Worm (Caenorhabditis elegans) whole organism, mixed stage, embryonic: ENCODE results near the gene try-13.

ENCODE experiments used
- M03D4.4 ChIP-seq: sonication (generic microtip); optimal IDR thresholded peaks from 2 replicates; lab custom pipeline; 2017; ENCODE audit warnings: mild to moderate bottlenecking, missing genetic modification characterization, missing compliant biosample characterization
- bed-3 ChIP-seq: fragments of 200-800 bp; sonication (Bioruptor generic); optimal IDR thresholded peaks from 3 replicates; lab custom pipeline; 2018; ENCODE audit warnings: mild to moderate bottlenecking, missing genetic modification characterization, moderate library complexity, missing compliant biosample characterization
- blmp-1 ChIP-seq: fragments of 150-350 bp; optimal IDR thresholded peaks from 2 replicates; lab custom pipeline; 2014; ENCODE audit warnings: missing biosample characterization, missing genetic modification characterization
- ceh-39 ChIP-seq: fragments of 150-350 bp; optimal IDR thresholded peaks from 2 replicates; lab custom pipeline; 2014; ENCODE audit warnings: missing biosample characterization, missing genetic modification characterization
- ceh-43 ChIP-seq: fragments of 200-800 bp; sonication (Bioruptor generic); optimal IDR thresholded peaks from 2 replicates; lab custom pipeline; 2018; ENCODE audit warnings: mild to moderate bottlenecking, missing genetic modification characterization, moderate library complexity, missing compliant biosample characterization
- ceh-83 ChIP-seq: fragments of 200-800 bp; sonication (Bioruptor generic); optimal IDR thresholded peaks from 2 replicates; lab custom pipeline; 2018; ENCODE audit warnings: mild to moderate bottlenecking, missing genetic modification characterization, missing compliant biosample characterization
- ces-1 ChIP-seq: fragments of 150-350 bp; optimal IDR thresholded peaks from 2 replicates; lab custom pipeline; 2014; ENCODE audit warnings: missing biosample characterization, missing genetic modification reagents, missing genetic modification characterization
- cnd-1 ChIP-seq: fragments of 200-800 bp; sonication (Bioruptor generic); optimal IDR thresholded peaks from 2 replicates; lab custom pipeline; 2018; ENCODE audit warnings: mild to moderate bottlenecking, missing genetic modification characterization, missing compliant biosample characterization
- drap-1 ChIP-seq: fragments of 200-800 bp; sonication (Bioruptor generic); optimal IDR thresholded peaks from 3 replicates; lab custom pipeline; 2018; ENCODE audit warnings: mild to moderate bottlenecking, missing genetic modification characterization, missing compliant biosample characterization
- elt-1 ChIP-seq: sonication (generic microtip); optimal IDR thresholded peaks from 2 replicates; lab custom pipeline; 2017; ENCODE audit warnings: missing genetic modification characterization, mild to moderate bottlenecking, missing compliant biosample characterization, antibody characterized with exemption, moderate library complexity, borderline replicate concordance; ENCODE audit not compliant: insufficient read depth
- elt-3 ChIP-seq: fragments of 150-350 bp; optimal IDR thresholded peaks from 2 replicates; lab custom pipeline; 2014; ENCODE audit warnings: missing biosample characterization, missing genetic modification characterization
- flh-1 ChIP-seq: fragments of 200-800 bp; sonication (Bioruptor generic); optimal IDR thresholded peaks from 2 replicates; lab custom pipeline; 2018; ENCODE audit warnings: mild to moderate bottlenecking, missing genetic modification characterization, moderate library complexity, missing compliant biosample characterization
- ham-2 ChIP-seq: fragments of 200-800 bp; sonication (Bioruptor generic); optimal IDR thresholded peaks from 2 replicates; lab custom pipeline; 2018; ENCODE audit warnings: mild to moderate bottlenecking, missing genetic modification characterization, missing compliant biosample characterization
- hlh-1 ChIP-seq: fragments of 150-350 bp; optimal IDR thresholded peaks from 2 replicates; lab custom pipeline; 2014; ENCODE audit warnings: missing biosample characterization, missing genetic modification reagents, missing genetic modification characterization
- lin-13 ChIP-seq: fragments of 150-350 bp; optimal IDR thresholded peaks from 2 replicates; lab custom pipeline; 2014; ENCODE audit warnings: missing biosample characterization, missing genetic modification characterization
- lin-32 ChIP-seq: fragments of 200-800 bp; sonication (Bioruptor generic); optimal IDR thresholded peaks from 2 replicates; lab custom pipeline; 2018; ENCODE audit warnings: mild to moderate bottlenecking, missing genetic modification characterization, missing compliant biosample characterization
- lsy-2 ChIP-seq: fragments of 150-350 bp; optimal IDR thresholded peaks from 2 replicates; lab custom pipeline; 2014; ENCODE audit warnings: missing biosample characterization, missing genetic modification characterization
- mep-1 ChIP-seq: fragments of 150-350 bp; optimal IDR thresholded peaks from 2 replicates; lab custom pipeline; 2017; ENCODE audit warnings: missing biosample characterization, missing genetic modification reagents, missing genetic modification characterization, inconsistent platforms
- mls-2 ChIP-seq: sonication (generic microtip); optimal IDR thresholded peaks from 2 replicates; lab custom pipeline; 2016; ENCODE audit warnings: mild to moderate bottlenecking, missing genetic modification characterization, moderate library complexity, missing compliant biosample characterization
- nhr-12 ChIP-seq: fragments of 150-350 bp; optimal IDR thresholded peaks from 2 replicates; lab custom pipeline; 2014; ENCODE audit warnings: missing biosample characterization, missing genetic modification characterization
- nhr-2 ChIP-seq: fragments of 150-350 bp; optimal IDR thresholded peaks from 2 replicates; lab custom pipeline; 2014; ENCODE audit warnings: missing biosample characterization, missing genetic modification characterization
- nhr-237 ChIP-seq: fragments of 150-350 bp; optimal IDR thresholded peaks from 2 replicates; lab custom pipeline; 2014; ENCODE audit warnings: missing biosample characterization, missing genetic modification characterization
- nhr-28 ChIP-seq: fragments of 150-350 bp; optimal IDR thresholded peaks from 2 replicates; lab custom pipeline; 2014; ENCODE audit warnings: missing biosample characterization, missing genetic modification characterization
- nhr-76 ChIP-seq: sonication (generic microtip); optimal IDR thresholded peaks from 2 replicates; lab custom pipeline; 2017; ENCODE audit warnings: missing biosample characterization, missing genetic modification characterization
- pha-4 ChIP-seq: fragments of 150-350 bp; optimal IDR thresholded peaks from 2 replicates; lab custom pipeline; 2018; ENCODE audit warnings: missing biosample characterization, missing genetic modification reagents, missing genetic modification characterization
- sem-2 ChIP-seq: fragments of 200-800 bp; sonication (Bioruptor generic); optimal IDR thresholded peaks from 2 replicates; lab custom pipeline; 2018; ENCODE audit warnings: mild to moderate bottlenecking, missing genetic modification characterization, missing compliant biosample characterization
- snpc-4 ChIP-seq: fragments of 150-350 bp; optimal IDR thresholded peaks from 2 replicates; lab custom pipeline; 2014; ENCODE audit warnings: missing biosample characterization, missing genetic modification characterization
- sptf-1 ChIP-seq: sonication (generic microtip); optimal IDR thresholded peaks from 2 replicates; lab custom pipeline; 2017; ENCODE audit warnings: mild to moderate bottlenecking, missing genetic modification characterization, moderate library complexity, missing compliant biosample characterization
- tbx-8 ChIP-seq: fragments of 200-800 bp; sonication (Bioruptor generic); optimal IDR thresholded peaks from 2 replicates; lab custom pipeline; 2018; ENCODE audit warnings: mild to moderate bottlenecking, missing genetic modification characterization, moderate library complexity, missing compliant biosample characterization
- unc-120 ChIP-seq: sonication (generic microtip); optimal IDR thresholded peaks from 2 replicates; lab custom pipeline; 2017; ENCODE audit warnings: missing genetic modification characterization, missing compliant biosample characterization; ENCODE audit not compliant: poor library complexity, severe bottlenecking
- unc-39 ChIP-seq: fragments of 150-350 bp; optimal IDR thresholded peaks from 2 replicates; lab custom pipeline; 2014; ENCODE audit warnings: missing biosample characterization, missing genetic modification characterization
- unc-62 ChIP-seq: fragments of 150-350 bp; optimal IDR thresholded peaks from 2 replicates; lab custom pipeline; 2014; ENCODE audit warnings: missing biosample characterization, missing genetic modification reagents, missing genetic modification characterization
- zip-8 ChIP-seq: fragments of 150-350 bp; optimal IDR thresholded peaks from 2 replicates; lab custom pipeline; 2014; ENCODE audit warnings: missing biosample characterization, missing genetic modification characterization
- ztf-11 ChIP-seq: fragments of 150-350 bp; optimal IDR thresholded peaks from 2 replicates; lab custom pipeline; 2014; ENCODE audit warnings: missing biosample characterization, missing genetic modification characterization

try-13 gene

ce11 chrV:7465509-7465908 is 25.6 kb downstream of the try-13 start, which contains the start of gene F25E5.1:
Gene F25E5.1, plus strand, starts transcription at chrV:7465884.
- TF ChIP-seq M03D4.4 (tag; lab: Kevin White, UChicago) (peak; percentile 37), elt-1 (tag; lab: Kevin White, UChicago) (no peak), sptf-1 (peak; percentile 45), lin-13 (peak; percentile 54), blmp-1 (tag; lab: Kevin White, UChicago) (no peak), lsy-2 (tag; lab: Kevin White, UChicago) (peak; percentile 58), snpc-4 (tag; lab: Kevin White, UChicago) (no peak), drap-1 (GFP tag; lab: Kevin White, UChicago) (no peak), pha-4 (tag; lab: Kevin White, UChicago) (peak; percentile 44), unc-39 (tag; lab: Kevin White, UChicago) (no peak), unc-120 (tag; lab: Kevin White, UChicago) (peak; percentile 98), ceh-43 (GFP tag; lab: Kevin White, UChicago) (no peak), ceh-83 (GFP tag; lab: Kevin White, UChicago) (no peak), ztf-11 (tag; lab: Kevin White, UChicago) (no peak), nhr-237 (tag; lab: Kevin White, UChicago) (peak; percentile 31), unc-62 (GFP tag; lab: Kevin White, UChicago) (no peak), sem-2 (GFP tag; lab: Kevin White, UChicago) (no peak), tbx-8 (no peak), elt-3 (tag; lab: Kevin White, UChicago) (no peak), nhr-28 (no peak), hlh-1 (tag; lab: Kevin White, UChicago) (no peak), nhr-2 (tag; lab: Kevin White, UChicago) (no peak), cnd-1 (no peak), ces-1 (no peak), zip-8 (tag; lab: Kevin White, UChicago) (no peak), mep-1 (tag; lab: Kevin White, UChicago) (peak; percentile 59), nhr-76 (no peak), nhr-12 (no peak)

ce11 chrV:7472815-7473214 is 32.9 kb downstream of the try-13 start, which contains the start of gene str-28:
Gene str-28, minus strand, starts transcription at chrV:7472915.
- no peak for TF ChIP-seq nhr-12
- no peak for TF ChIP-seq tbx-8
- TF ChIP-seq snpc-4 (tag; lab: Kevin White, UChicago), result no peak
- no peak for TF ChIP-seq nhr-28
- TF ChIP-seq mep-1 (tag; lab: Kevin White, UChicago), result no peak
- TF ChIP-seq lin-32, result no peak
- TF ChIP-seq unc-39 (tag; lab: Kevin White, UChicago), result no peak
- TF ChIP-seq mls-2 (tag; lab: Kevin White, UChicago), result no peak
- TF ChIP-seq hlh-1 (tag; lab: Kevin White, UChicago), result no peak
- no peak for TF ChIP-seq lsy-2 (tag; lab: Kevin White, UChicago)
- TF ChIP-seq zip-8 (tag; lab: Kevin White, UChicago), result no peak
- TF ChIP-seq ceh-39 (tag; lab: Kevin White, UChicago), result no peak
- no peak for TF ChIP-seq ztf-11 (tag; lab: Kevin White, UChicago)
- TF ChIP-seq nhr-76, result no peak
- TF ChIP-seq cnd-1, result no peak
- TF ChIP-seq ceh-43 (GFP tag; lab: Kevin White, UChicago), result no peak
- TF ChIP-seq pha-4 (tag; lab: Kevin White, UChicago), result no peak
- TF ChIP-seq sptf-1, result no peak

- TF ChIP-seq cnd-1, result no peak
- no peak for TF ChIP-seq ztf-11 (tag; lab: Kevin White, UChicago)
- no peak for TF ChIP-seq unc-62 (GFP tag; lab: Kevin White, UChicago)
- TF ChIP-seq nhr-2 (tag; lab: Kevin White, UChicago), result no peak
- TF ChIP-seq lsy-2 (tag; lab: Kevin White, UChicago), result no peak
- no peak for TF ChIP-seq nhr-28
- TF ChIP-seq mep-1 (tag; lab: Kevin White, UChicago), result no peak
- TF ChIP-seq lin-13, result no peak
- TF ChIP-seq hlh-1 (tag; lab: Kevin White, UChicago), result no peak
- no peak for TF ChIP-seq unc-120 (tag; lab: Kevin White, UChicago)
- TF ChIP-seq unc-39 (tag; lab: Kevin White, UChicago), result no peak
- TF ChIP-seq nhr-12, result no peak
- TF ChIP-seq ceh-83 (GFP tag; lab: Kevin White, UChicago), result no peak
- no peak for TF ChIP-seq flh-1
- no peak for TF ChIP-seq lin-32
- TF ChIP-seq pha-4 (tag; lab: Kevin White, UChicago), result no peak
- TF ChIP-seq elt-1 (tag; lab: Kevin White, UChicago), result no peak
- TF ChIP-seq, all 35 proteins: peak for 0
These were observed 36.9 kb downstream of the try-13 start, which contains the start of gene srh-125 for ce11 chrV:7476766-7477165. Gene srh-125, minus strand, starts transcription at chrV:7476866.

- TF ChIP-seq ztf-11 (tag; lab: Kevin White, UChicago) (no peak), unc-120 (tag; lab: Kevin White, UChicago) (no peak), ceh-43 (GFP tag; lab: Kevin White, UChicago) (no peak), lsy-2 (tag; lab: Kevin White, UChicago) (no peak), zip-8 (tag; lab: Kevin White, UChicago) (no peak), sem-2 (GFP tag; lab: Kevin White, UChicago) (no peak), ces-1 (no peak), bed-3 (GFP tag; lab: Kevin White, UChicago) (no peak), ham-2 (GFP tag; lab: Kevin White, UChicago) (no peak)
These were observed 38.5 kb downstream of the try-13 start, which contains the start of gene str-190 for ce11 chrV:7478404-7478803. Gene str-190, minus strand, starts transcription at chrV:7478504.
